Fruit fly (Drosophila melanogaster): ENCODE measurements around the gene exex.

exex gene

dm6 chr3L:7951841-7952240, 3.9 kb downstream of the exex start (continued):
- TF ChIP-seq hbn (GFP tag; IDR thresholded peaks at IDR 0.05; ENCODE audit: partially characterized antibody), result no peak
- peak; percentile 10 for TF ChIP-seq CG10543 (GFP tag; optimal IDR thresholded peaks at IDR 0.05)
- TF ChIP-seq lbe (GFP tag; optimal IDR thresholded peaks at IDR 0.05), result peak; percentile 16
- TF ChIP-seq CG5245 (GFP tag; optimal IDR thresholded peaks at IDR 0.05), result no peak
- TF ChIP-seq CG3281 (GFP tag; optimal IDR thresholded peaks at IDR 0.05), result no peak
- peak; percentile 100 for TF ChIP-seq exex (tag; optimal IDR thresholded peaks at IDR 0.05)
- no peak for TF ChIP-seq pb (GFP tag; optimal IDR thresholded peaks at IDR 0.05)
- peak; percentile 10 for TF ChIP-seq CG17568 (GFP tag; optimal IDR thresholded peaks at IDR 0.05)
- no peak for TF ChIP-seq CG14860 (GFP tag; IDR thresholded peaks at IDR 0.05; ENCODE audit: partially characterized antibody)
- TF ChIP-seq E2f1 (GFP tag; IDR thresholded peaks at IDR 0.05), result no peak
- peak; percentile 79 for TF ChIP-seq gro (GFP tag; optimal IDR thresholded peaks at IDR 0.05)
- TF ChIP-seq CG2199 (GFP tag; IDR thresholded peaks at IDR 0.05), result no peak
- no peak for TF ChIP-seq Jarid2 (GFP tag; optimal IDR thresholded peaks at IDR 0.05)
- TF ChIP-seq CG18599 (GFP tag; optimal IDR thresholded peaks at IDR 0.05), result peak; percentile 65

- peak; percentile 13 for TF ChIP-seq CG10274 (GFP tag; optimal IDR thresholded peaks at IDR 0.05)
- TF ChIP-seq zen2 (GFP tag; IDR thresholded peaks at IDR 0.05; ENCODE audit: partially characterized antibody), result no peak
- no peak for TF ChIP-seq so (GFP tag; IDR thresholded peaks at IDR 0.05)
- peak; percentile 33 for TF ChIP-seq sd (tag; optimal IDR thresholded peaks at IDR 0.05)
- peak; percentile 83; the same call in 1 of the 3 replicates for TF ChIP-seq CG2199 (GFP tag; IDR thresholded peaks at IDR 0.05)
- no peak for TF ChIP-seq Tbp (GFP tag; optimal IDR thresholded peaks at IDR 0.05)
- TF ChIP-seq CG6791 (GFP tag; IDR thresholded peaks at IDR 0.05; ENCODE audit: partially characterized antibody), result peak; percentile 62; the same call in 1 of the 3 replicates
- no peak for TF ChIP-seq Lhr (GFP tag; optimal IDR thresholded peaks at IDR 0.05)
- peak in 1 of 2 experiments; percentile 21 for TF ChIP-seq Pdp1 (GFP tag; optimal IDR thresholded peaks at IDR 0.05)
- TF ChIP-seq otp (GFP tag; IDR thresholded peaks at IDR 0.05), result no peak
- TF ChIP-seq Meics (GFP tag; optimal IDR thresholded peaks at IDR 0.05), result no peak
- no peak for TF ChIP-seq CG8924 (tag; optimal IDR thresholded peaks at IDR 0.05)
- peak; percentile 12 for TF ChIP-seq Ets65A (GFP tag)
- TF ChIP-seq H15 (GFP tag; IDR thresholded peaks at IDR 0.05), result 0 out of 3 replicates have a peak, but pooled peaks have one; percentile 12
- TF ChIP-seq CG8290 (GFP tag; optimal IDR thresholded peaks at IDR 0.05), result peak; percentile 91
- TF ChIP-seq CG8290 (tag; optimal IDR thresholded peaks at IDR 0.05), result peak in 1 of 2 experiments; percentile 45
These were observed 4.6 kb downstream of the exex start for dm6 chr3L:7952560-7952959.

- TF ChIP-seq Adf1 (GFP tag; IDR thresholded peaks at IDR 0.05) (no peak), Ets65A (GFP tag) (no peak), Sox102F (GFP tag; optimal IDR thresholded peaks at IDR 0.05) (no peak), B-H2 (GFP tag; optimal IDR thresholded peaks at IDR 0.05) (no peak), Nf-YC (tag; optimal IDR thresholded peaks at IDR 0.05) (no peak), D (optimal IDR thresholded peaks at IDR 0.05) (no peak), D (GFP tag; optimal IDR thresholded peaks at IDR 0.05) (peak; percentile 48), CG15011 (GFP tag; optimal IDR thresholded peaks at IDR 0.05) (no peak), CG2678 (tag; optimal IDR thresholded peaks at IDR 0.05) (peak; percentile 50), tx (GFP tag; optimal IDR thresholded peaks at IDR 0.05) (no peak), nmo (GFP tag; optimal IDR thresholded peaks at IDR 0.05) (peak; percentile 64), CG3995 (GFP tag; optimal IDR thresholded peaks at IDR 0.05) (no peak), bcd (GFP tag; optimal IDR thresholded peaks at IDR 0.05) (peak; percentile 3), seq (GFP tag; IDR thresholded peaks at IDR 0.05) (no peak), CG33557 (GFP tag; optimal IDR thresholded peaks at IDR 0.05) (peak; percentile 9), CG1602 (GFP tag; optimal IDR thresholded peaks at IDR 0.05) (peak; percentile 4), ase (GFP tag; IDR thresholded peaks at IDR 0.05) (no peak), CG10209 (GFP tag; optimal IDR thresholded peaks at IDR 0.05) (peak; percentile 26), tgo (GFP tag; IDR thresholded peaks at IDR 0.05) (no peak), yki (optimal IDR thresholded peaks at IDR 0.05) (no peak), CG31224 (GFP tag; IDR thresholded peaks at IDR 0.05) (no peak), CG15514 (GFP tag; optimal IDR thresholded peaks at IDR 0.05) (no peak), tio (GFP tag; optimal IDR thresholded peaks at IDR 0.05) (no peak)
These were observed 5.0 kb downstream of the exex start for dm6 chr3L:7952978-7953377.

All from whole organism, embryonic.